Fruit fly (Drosophila melanogaster) whole organism, prepupa: ENCODE measurements around the gene CG32219.

Source experiments
- Blimp-1 ChIP-seq: fragments of 200-800 bp; sonication (Bioruptor generic); optimal IDR thresholded peaks from 3 replicates; lab custom pipeline; 2017; ENCODE audit warnings: missing biosample characterization, missing genetic modification characterization, mild to moderate bottlenecking, moderate library complexity, missing genetic modification reagents
- CG10631 ChIP-seq: fragments of 200-800 bp; sonication (Bioruptor generic); optimal IDR thresholded peaks from 2 replicates; lab custom pipeline; 2016; ENCODE audit warnings: missing biosample characterization, missing genetic modification characterization
- CG10669 ChIP-seq: fragments of 200-800 bp; sonication (Bioruptor generic); optimal IDR thresholded peaks from 3 replicates; lab custom pipeline; 2018; ENCODE audit warnings: missing biosample characterization, mild to moderate bottlenecking, missing genetic modification characterization, moderate library complexity
- CG11762 ChIP-seq: fragments of 200-800 bp; sonication (Bioruptor generic); optimal IDR thresholded peaks from 3 replicates; lab custom pipeline; 2016; ENCODE audit warnings: missing biosample characterization, missing genetic modification characterization; ENCODE audit not compliant: insufficient read depth
- CG11902 ChIP-seq: fragments of 200-800 bp; sonication (Bioruptor generic); optimal IDR thresholded peaks from 3 replicates; lab custom pipeline; 2016; ENCODE audit warnings: missing biosample characterization, missing genetic modification characterization
- CG15336 ChIP-seq: fragments of 200-800 bp; sonication (Bioruptor generic); IDR thresholded peaks from 2 replicates; pipeline ENCODE4 v1.3.6; 2022; ENCODE audit warnings: missing biosample characterization, missing genetic modification characterization
- CG1621 ChIP-seq: fragments of 200-800 bp; sonication (Bioruptor generic); optimal IDR thresholded peaks from 3 replicates; lab custom pipeline; 2018; ENCODE audit warnings: missing biosample characterization, mild to moderate bottlenecking, missing genetic modification characterization
- CG3032 ChIP-seq: fragments of 200-800 bp; optimal IDR thresholded peaks from 2 replicates; lab custom pipeline; 2019; ENCODE audit warnings: missing biosample characterization, mild to moderate bottlenecking, missing genetic modification characterization, moderate library complexity
- CG31627 ChIP-seq: fragments of 200-800 bp; sonication (Bioruptor generic); optimal IDR thresholded peaks from 3 replicates; lab custom pipeline; 2016; ENCODE audit warnings: missing biosample characterization, missing genetic modification characterization
- CG32006 ChIP-seq: fragments of 200-800 bp; sonication (Bioruptor generic); optimal IDR thresholded peaks from 3 replicates; lab custom pipeline; 2017; ENCODE audit warnings: missing biosample characterization, mild to moderate bottlenecking, missing genetic modification characterization
- CG3919 ChIP-seq: fragments of 200-800 bp; sonication (Bioruptor generic); optimal IDR thresholded peaks from 3 replicates; lab custom pipeline; 2016; ENCODE audit warnings: missing biosample characterization, missing genetic modification characterization
- CG4318 ChIP-seq: fragments of 200-800 bp; sonication (Bioruptor generic); optimal IDR thresholded peaks from 3 replicates; lab custom pipeline; 2017; ENCODE audit warnings: missing biosample characterization, mild to moderate bottlenecking, missing genetic modification characterization
- CG6163 ChIP-seq: fragments of 200-800 bp; sonication (Bioruptor generic); IDR thresholded peaks from 3 replicates; pipeline ENCODE4 v1.3.6; 2022; ENCODE audit warnings: missing biosample characterization, missing genetic modification characterization
- CG6276 ChIP-seq: fragments of 200-800 bp; sonication (Bioruptor generic); optimal IDR thresholded peaks from 2 replicates; lab custom pipeline; 2017; ENCODE audit warnings: missing biosample characterization, mild to moderate bottlenecking, missing genetic modification characterization
- CG6792 ChIP-seq: fragments of 200-800 bp; sonication (Bioruptor generic); optimal IDR thresholded peaks from 3 replicates; lab custom pipeline; 2016; ENCODE audit warnings: missing biosample characterization, missing genetic modification characterization
- CG6808 ChIP-seq: fragments of 200-800 bp; sonication (Bioruptor generic); optimal IDR thresholded peaks from 3 replicates; lab custom pipeline; 2017; ENCODE audit warnings: missing biosample characterization, missing genetic modification characterization, mild to moderate bottlenecking, moderate library complexity, missing genetic modification reagents
- CG6854 ChIP-seq: fragments of 200-800 bp; sonication (Bioruptor generic); optimal IDR thresholded peaks from 2 replicates; lab custom pipeline; 2017; ENCODE audit warnings: missing biosample characterization, mild to moderate bottlenecking, missing genetic modification characterization
- CG7368 ChIP-seq: fragments of 200-800 bp; sonication (Bioruptor generic); optimal IDR thresholded peaks from 3 replicates; lab custom pipeline; 2016; ENCODE audit warnings: missing biosample characterization, missing genetic modification characterization
- CG8119 ChIP-seq: fragments of 200-800 bp; sonication (Bioruptor generic); IDR thresholded peaks from 3 replicates; pipeline ENCODE4 v1.3.6; 2022; ENCODE audit warnings: missing biosample characterization, missing genetic modification characterization
- CG8632 ChIP-seq: fragments of 200-800 bp; sonication (Bioruptor generic); optimal IDR thresholded peaks from 3 replicates; lab custom pipeline; 2016; ENCODE audit warnings: missing biosample characterization, missing genetic modification characterization
- CG9139 ChIP-seq: fragments of 200-800 bp; sonication (Bioruptor generic); optimal IDR thresholded peaks from 3 replicates; lab custom pipeline; 2017; ENCODE audit warnings: missing biosample characterization, mild to moderate bottlenecking, missing genetic modification characterization
- Eip75B ChIP-seq: fragments of 200-800 bp; sonication (Bioruptor generic); optimal IDR thresholded peaks from 3 replicates; lab custom pipeline; 2016; ENCODE audit warnings: missing biosample characterization, missing genetic modification characterization
- Eip78C ChIP-seq: fragments of 200-800 bp; sonication (Bioruptor generic); peaks from one replicate; lab custom pipeline; 2016; ENCODE audit warnings: missing biosample characterization, missing genetic modification characterization
- Eip93F ChIP-seq: fragments of 200-800 bp; sonication (Bioruptor generic); optimal IDR thresholded peaks from 2 replicates; lab custom pipeline; 2016; ENCODE audit warnings: missing biosample characterization, mild to moderate bottlenecking, missing genetic modification characterization
- Ets21C ChIP-seq: fragments of 200-800 bp; sonication (Bioruptor generic); optimal IDR thresholded peaks from 3 replicates; lab custom pipeline; 2016; ENCODE audit warnings: missing biosample characterization, missing genetic modification characterization
- Ets96B ChIP-seq: fragments of 200-800 bp; optimal IDR thresholded peaks from 2 replicates; lab custom pipeline; 2019; ENCODE audit warnings: missing biosample characterization, mild to moderate bottlenecking, missing genetic modification characterization, moderate library complexity
- Gug ChIP-seq: fragments of 200-800 bp; sonication (Bioruptor generic); IDR thresholded peaks from 2 replicates; pipeline ENCODE4 v1.3.6; 2022; ENCODE audit warnings: missing biosample characterization, missing genetic modification characterization
- Hr38 ChIP-seq: sonication (Bioruptor generic); optimal IDR thresholded peaks from 2 replicates; lab custom pipeline; 2016; ENCODE audit warnings: missing biosample characterization, missing genetic modification characterization
- Hr39 ChIP-seq: fragments of 200-800 bp; sonication (Bioruptor generic); optimal IDR thresholded peaks from 2 replicates; lab custom pipeline; 2016; ENCODE audit warnings: missing biosample characterization, missing genetic modification characterization
- Hr4 ChIP-seq: fragments of 200-800 bp; sonication (Bioruptor generic); optimal IDR thresholded peaks from 3 replicates; lab custom pipeline; 2016; ENCODE audit warnings: missing biosample characterization, missing genetic modification characterization
- Lpt ChIP-seq: fragments of 200-800 bp; sonication (Bioruptor generic); optimal IDR thresholded peaks from 3 replicates; lab custom pipeline; 2016; ENCODE audit warnings: missing biosample characterization, missing genetic modification characterization
- Met ChIP-seq: fragments of 200-800 bp; sonication (Bioruptor generic); optimal IDR thresholded peaks from 3 replicates; lab custom pipeline; 2016; ENCODE audit warnings: missing biosample characterization, missing genetic modification characterization
- OdsH ChIP-seq: fragments of 200-800 bp; sonication (Bioruptor generic); optimal IDR thresholded peaks from 3 replicates; lab custom pipeline; 2016; ENCODE audit warnings: missing biosample characterization, missing genetic modification characterization
- Smox ChIP-seq: fragments of 200-800 bp; sonication (Bioruptor generic); optimal IDR thresholded peaks from 3 replicates; lab custom pipeline; 2016; ENCODE audit warnings: missing biosample characterization, missing genetic modification characterization
- Sox102F ChIP-seq: fragments of 200-800 bp; sonication (Bioruptor generic); optimal IDR thresholded peaks from 2 replicates; lab custom pipeline; 2016; ENCODE audit warnings: missing biosample characterization, mild to moderate bottlenecking, missing genetic modification characterization
- Sox14 ChIP-seq: fragments of 200-800 bp; sonication (Bioruptor generic); optimal IDR thresholded peaks from 3 replicates; lab custom pipeline; 2016; ENCODE audit warnings: missing biosample characterization, missing genetic modification characterization
- Sox15 ChIP-seq: fragments of 200-800 bp; sonication (Bioruptor generic); optimal IDR thresholded peaks from 3 replicates; lab custom pipeline; 2016; ENCODE audit warnings: missing biosample characterization, missing genetic modification characterization
- acj6 ChIP-seq: fragments of 200-800 bp; sonication (Bioruptor generic); optimal IDR thresholded peaks from 3 replicates; lab custom pipeline; 2016; ENCODE audit warnings: missing biosample characterization, missing genetic modification characterization
- cyc ChIP-seq: fragments of 200-800 bp; sonication (Bioruptor generic); optimal IDR thresholded peaks from 3 replicates; lab custom pipeline; 2016; ENCODE audit warnings: missing biosample characterization, missing genetic modification characterization
- dac ChIP-seq: fragments of 200-800 bp; sonication (Bioruptor generic); optimal IDR thresholded peaks from 2 replicates; lab custom pipeline; 2017; ENCODE audit warnings: missing biosample characterization, mild to moderate bottlenecking, missing genetic modification characterization
- eg ChIP-seq: fragments of 200-800 bp; sonication (Bioruptor generic); IDR thresholded peaks from 3 replicates; pipeline ENCODE4 v1.3.6; 2022; ENCODE audit warnings: missing biosample characterization, missing genetic modification characterization
- esn ChIP-seq: fragments of 200-800 bp; sonication (Bioruptor generic); optimal IDR thresholded peaks from 2 replicates; lab custom pipeline; 2016; ENCODE audit warnings: missing biosample characterization, mild to moderate bottlenecking, missing genetic modification characterization, moderate library complexity
- fd59A ChIP-seq: fragments of 200-800 bp; sonication (Bioruptor generic); optimal IDR thresholded peaks from 2 replicates; lab custom pipeline; 2017; ENCODE audit warnings: missing biosample characterization, mild to moderate bottlenecking, missing genetic modification characterization, missing genetic modification reagents
- fd85E ChIP-seq: fragments of 200-800 bp; sonication (Bioruptor generic); optimal IDR thresholded peaks from 3 replicates; lab custom pipeline; 2016; ENCODE audit warnings: missing biosample characterization, missing genetic modification characterization
- fkh ChIP-seq: fragments of 200-800 bp; sonication (Bioruptor generic); optimal IDR thresholded peaks from 3 replicates; lab custom pipeline; 2017; ENCODE audit warnings: missing biosample characterization, mild to moderate bottlenecking, missing genetic modification characterization, moderate library complexity
- lz ChIP-seq: fragments of 200-800 bp; sonication (Bioruptor generic); optimal IDR thresholded peaks from 3 replicates; lab custom pipeline; 2016; ENCODE audit warnings: missing biosample characterization, missing genetic modification characterization
- net ChIP-seq: fragments of 200-800 bp; sonication (Bioruptor generic); optimal IDR thresholded peaks from 3 replicates; lab custom pipeline; 2016; ENCODE audit warnings: missing biosample characterization, missing genetic modification characterization
- pdm3 ChIP-seq: fragments of 200-800 bp; sonication (Bioruptor generic); optimal IDR thresholded peaks from 3 replicates; lab custom pipeline; 2016; ENCODE audit warnings: missing biosample characterization, missing genetic modification characterization
- spab ChIP-seq: fragments of 200-800 bp; sonication (Bioruptor generic); optimal IDR thresholded peaks from 2 replicates; lab custom pipeline; 2017; ENCODE audit warnings: missing biosample characterization, mild to moderate bottlenecking, missing genetic modification characterization, missing genetic modification reagents
- ss ChIP-seq, 2 experiments: fragments of 200-800 bp; sonication (Bioruptor generic); optimal IDR thresholded peaks; 2 replicates in 1 of 2; 3 replicates in 1 of 2; lab custom pipeline; 2017 to 2018; ENCODE audit warnings: mild to moderate bottlenecking in 2 of 2, missing biosample characterization in 2 of 2, missing genetic modification characterization in 2 of 2, moderate library complexity in 1 of 2
- svp ChIP-seq: fragments of 200-800 bp; sonication (Bioruptor generic); peaks from one replicate; lab custom pipeline; 2016; ENCODE audit warnings: missing biosample characterization, missing genetic modification characterization
- topi ChIP-seq: fragments of 200-800 bp; sonication (Bioruptor generic); optimal IDR thresholded peaks from 3 replicates; lab custom pipeline; 2016; ENCODE audit warnings: missing biosample characterization, missing genetic modification characterization
- vri ChIP-seq: fragments of 200-800 bp; sonication (Bioruptor generic); optimal IDR thresholded peaks from 3 replicates; lab custom pipeline; 2016; ENCODE audit warnings: missing biosample characterization, mild to moderate bottlenecking, missing genetic modification characterization

The CG32219 gene

dm6 chr3L:19961805-19962204 lies 10.9 kb upstream of the CG32219 start:
- TF ChIP-seq Sox15 (GFP tag; lab: Kevin White, UChicago) (no peak), Blimp-1 (GFP tag; lab: Kevin White, UChicago) (no peak), CG1621 (no peak), Hr39 (GFP tag; lab: Kevin White, UChicago) (no peak), CG8632 (GFP tag; lab: Kevin White, UChicago) (peak; percentile 28), eg (GFP tag; lab: Robert Waterston, UW) (no peak), CG31627 (GFP tag; lab: Kevin White, UChicago) (peak; percentile 1), pdm3 (GFP tag; lab: Kevin White, UChicago) (peak; percentile 39), lz (GFP tag; lab: Kevin White, UChicago) (peak; percentile 15), esn (GFP tag; lab: Kevin White, UChicago) (no peak), cyc (no peak), CG6854 (GFP tag; lab: Kevin White, UChicago) (no peak), CG6163 (no peak), fd59A (GFP tag; lab: Kevin White, UChicago) (peak; percentile 44), ss (GFP tag; optimal IDR thresholded peaks at IDR 0.05; lab: Kevin White, UChicago) (peak in 1 of 2 experiments; percentile 51), Eip75B (GFP tag; lab: Kevin White, UChicago) (no peak), CG7368 (GFP tag; lab: Kevin White, UChicago) (no peak), svp (GFP tag; lab: Kevin White, UChicago) (peak; percentile 41), CG4318 (GFP tag; lab: Kevin White, UChicago) (no peak), fd85E (GFP tag; lab: Kevin White, UChicago) (no peak), Hr4 (peak; percentile 39), Eip93F (no peak), vri (GFP tag; lab: Kevin White, UChicago) (no peak), spab (GFP tag; lab: Kevin White, UChicago) (peak; percentile 40), OdsH (GFP tag; lab: Kevin White, UChicago) (peak; percentile 12), CG8119 (peak; percentile 44; the same call in 2 of the 3 replicates), acj6 (GFP tag; lab: Kevin White, UChicago) (peak; percentile 14), CG6808 (GFP tag; lab: Kevin White, UChicago) (peak; percentile 2), CG10631 (peak; percentile 36), Smox (GFP tag; lab: Kevin White, UChicago) (no peak), Sox102F (GFP tag; lab: Kevin White, UChicago) (peak; percentile 7), CG6792 (GFP tag; lab: Kevin White, UChicago) (peak; percentile 17), Ets96B (peak; percentile 51), Sox14 (GFP tag; lab: Kevin White, UChicago) (peak; percentile 5), CG10669 (GFP tag; lab: Kevin White, UChicago) (no peak), CG6276 (GFP tag; lab: Kevin White, UChicago) (no peak), CG3919 (GFP tag; lab: Kevin White, UChicago) (no peak), Hr38 (GFP tag; lab: Kevin White, UChicago) (no peak), Gug (GFP tag; lab: Robert Waterston, UW) (no peak), Ets21C (GFP tag; lab: Kevin White, UChicago) (no peak), Lpt (GFP tag; lab: Kevin White, UChicago) (no peak), dac (GFP tag; lab: Kevin White, UChicago) (no peak), CG11762 (no peak), CG15336 (no peak), CG32006 (GFP tag; lab: Kevin White, UChicago) (peak; percentile 25), CG9139 (GFP tag; lab: Kevin White, UChicago) (peak; percentile 6), Met (GFP tag; lab: Kevin White, UChicago) (peak; percentile 23), fkh (no peak), net (peak; percentile 28), topi (GFP tag; lab: Kevin White, UChicago) (no peak), Eip78C (GFP tag; lab: Kevin White, UChicago) (peak; percentile 75), CG3032 (tag; lab: Kevin White, UChicago) (no peak), CG11902 (GFP tag; lab: Kevin White, UChicago) (no peak)
